Worm (Caenorhabditis elegans): ENCODE measurements around the gene B0035.13.
A peak's percentile ranks its signal among the peaks of the same experiment; 100 is the strongest.

The B0035.13 gene

ce11 chrIV:11298154-11299086 is 8.1 kb downstream of the B0035.13 start, which contains the start of the genes B0035.15 and dnj-1:
TSS of gene B0035.15 (minus strand) at chrIV:11298252.
TSS of gene dnj-1 (plus strand) at chrIV:11299036.
- TF ChIP-seq lin-29 (GFP tag; IDR thresholded peaks at IDR 0.05): no peak
- no peak for TF ChIP-seq nhr-237 (tag; optimal IDR thresholded peaks at IDR 0.05)
- TF ChIP-seq ceh-28 (tag; optimal IDR thresholded peaks at IDR 0.05): no peak
- TF ChIP-seq aly-2 (tag; optimal IDR thresholded peaks at IDR 0.05): no peak
- TF ChIP-seq nhr-41 (GFP tag; IDR thresholded peaks at IDR 0.05): no peak
- no peak for TF ChIP-seq snpc-4 (tag; optimal IDR thresholded peaks at IDR 0.05)
- TF ChIP-seq hlh-30 (tag; optimal IDR thresholded peaks at IDR 0.05; ENCODE audit: insufficient read depth): peak; percentile 35
- no peak for TF ChIP-seq F10B5.3 (tag; optimal IDR thresholded peaks at IDR 0.05)
- TF ChIP-seq sdz-12 (GFP tag; optimal IDR thresholded peaks at IDR 0.05): no peak
- no peak for TF ChIP-seq lim-7 (GFP tag; IDR thresholded peaks at IDR 0.05)
- TF ChIP-seq dve-1 (tag; optimal IDR thresholded peaks at IDR 0.05; ENCODE audit: insufficient read depth): peak; percentile 46
- peak; percentile 50 for TF ChIP-seq dpl-1 (GFP tag; optimal IDR thresholded peaks at IDR 0.05)
- TF ChIP-seq ceh-32 (tag; optimal IDR thresholded peaks at IDR 0.05; ENCODE audit: poor library complexity): no peak
- TF ChIP-seq zfp-3 (GFP tag; conservative IDR thresholded peaks at IDR 0.05): no peak
- TF ChIP-seq mes-2 (tag; optimal IDR thresholded peaks at IDR 0.05; ENCODE audit: poor library complexity, severe bottlenecking): peak; percentile 66
- no peak for TF ChIP-seq dmd-6 (GFP tag; IDR thresholded peaks at IDR 0.05)
- no peak for TF ChIP-seq ztf-11 (tag; optimal IDR thresholded peaks at IDR 0.05)
- no peak for TF ChIP-seq daf-19 (GFP tag; conservative IDR thresholded peaks at IDR 0.05)
- no peak for TF ChIP-seq ctbp-1 (GFP tag; IDR thresholded peaks at IDR 0.05)
- TF ChIP-seq hmg-1.1 (GFP tag; IDR thresholded peaks at IDR 0.05): 0 out of 2 replicates have a peak, but pooled peaks have one; percentile 44
- no peak for TF ChIP-seq madf-9 (GFP tag; conservative IDR thresholded peaks at IDR 0.05)
- TF ChIP-seq zag-1 (tag; optimal IDR thresholded peaks at IDR 0.05): no peak
- TF ChIP-seq egl-27 (tag; optimal IDR thresholded peaks at IDR 0.05): no peak
- no peak for TF ChIP-seq tag-97 (GFP tag; IDR thresholded peaks at IDR 0.05)
- no peak for TF ChIP-seq spr-1 (tag; optimal IDR thresholded peaks at IDR 0.05)
- TF ChIP-seq set-16 (GFP tag; IDR thresholded peaks at IDR 0.05): no peak
- no peak for TF ChIP-seq zip-2 (tag; optimal IDR thresholded peaks at IDR 0.05)
- TF ChIP-seq nhr-76 (tag; optimal IDR thresholded peaks at IDR 0.05): no peak
- TF ChIP-seq php-3 (GFP tag; IDR thresholded peaks at IDR 0.05): no peak
- peak; percentile 1 for TF ChIP-seq nhr-77 (tag; optimal IDR thresholded peaks at IDR 0.05)
- TF ChIP-seq F37D6.2 (tag; optimal IDR thresholded peaks at IDR 0.05): no peak
- TF ChIP-seq saeg-2 (GFP tag; IDR thresholded peaks at IDR 0.05): no peak
- no peak for TF ChIP-seq nhr-6 (tag; optimal IDR thresholded peaks at IDR 0.05)
- no peak for TF ChIP-seq nhr-25 (tag; optimal IDR thresholded peaks at IDR 0.05; ENCODE audit: borderline replicate concordance, insufficient read depth)
- TF ChIP-seq dmd-8 (GFP tag; IDR thresholded peaks at IDR 0.05): no peak
- peak; percentile 69 for TF ChIP-seq lin-38 (GFP tag; IDR thresholded peaks at IDR 0.05)
- no peak for TF ChIP-seq T20F7.1 (GFP tag; optimal IDR thresholded peaks at IDR 0.05)
- no peak for TF ChIP-seq attf-4 (tag; optimal IDR thresholded peaks at IDR 0.05)
- peak; percentile 56 for TF ChIP-seq mep-1 (tag; optimal IDR thresholded peaks at IDR 0.05)
- TF ChIP-seq daf-12 (tag; optimal IDR thresholded peaks at IDR 0.05): no peak
- TF ChIP-seq Y48G9A.11 (GFP tag; IDR thresholded peaks at IDR 0.05): no peak
- TF ChIP-seq ZK546.5 (tag; optimal IDR thresholded peaks at IDR 0.05): no peak
- TF ChIP-seq D1046.2 (GFP tag; IDR thresholded peaks at IDR 0.05): no peak
- no peak for TF ChIP-seq rbr-2 (tag; optimal IDR thresholded peaks at IDR 0.05)
- no peak for TF ChIP-seq hif-1 (tag; optimal IDR thresholded peaks at IDR 0.05)
- TF ChIP-seq F26F4.8 (GFP tag; conservative IDR thresholded peaks at IDR 0.05): no peak
- TF ChIP-seq ces-1 (GFP tag; optimal IDR thresholded peaks at IDR 0.05): no peak
- TF ChIP-seq R02D3.7 (tag; optimal IDR thresholded peaks at IDR 0.05): no peak
- TF ChIP-seq vab-7 (GFP tag; IDR thresholded peaks at IDR 0.05): no peak
- TF ChIP-seq unc-130 (GFP tag; optimal IDR thresholded peaks at IDR 0.05): no peak

Data from whole organism, L4 larva.